Fruit fly (Drosophila melanogaster): ENCODE results near the gene trh.

The trh gene

dm6 chr3L:441035-441604, 48.7 kb upstream of the trh start:
- TF ChIP-seq sens (GFP tag) (peak; percentile 59), slbo (GFP tag; IDR thresholded peaks at IDR 0.05) (peak; percentile 95), Atf3 (GFP tag; optimal IDR thresholded peaks at IDR 0.05) (no peak), rib (GFP tag; IDR thresholded peaks at IDR 0.05) (peak; percentile 87), seq (GFP tag; IDR thresholded peaks at IDR 0.05) (peak; percentile 92), vnd (GFP tag; IDR thresholded peaks at IDR 0.05; ENCODE audit: partially characterized antibody) (no peak), MTF-1 (GFP tag; optimal IDR thresholded peaks at IDR 0.05; ENCODE audit: borderline replicate concordance) (peak; percentile 29), lov (optimal IDR thresholded peaks at IDR 0.05) (no peak), lov (GFP tag; IDR thresholded peaks at IDR 0.05) (no peak), cg (GFP tag; optimal IDR thresholded peaks at IDR 0.05) (no peak), sima (GFP tag; optimal IDR thresholded peaks at IDR 0.05) (no peak), Lhr (GFP tag; optimal IDR thresholded peaks at IDR 0.05) (no peak), HmgD (GFP tag; optimal IDR thresholded peaks at IDR 0.05) (no peak), Hr39 (optimal IDR thresholded peaks at IDR 0.05) (no peak), Gsc (GFP tag; IDR thresholded peaks at IDR 0.05) (no peak), CG14667 (GFP tag; IDR thresholded peaks at IDR 0.05) (peak; percentile 81), CG11247 (GFP tag; IDR thresholded peaks at IDR 0.05) (peak; percentile 69), CG17568 (GFP tag; optimal IDR thresholded peaks at IDR 0.05) (peak; percentile 48), odd (GFP tag; optimal IDR thresholded peaks at IDR 0.05) (peak; percentile 77), GATAe (GFP tag; conservative IDR thresholded peaks at IDR 0.05) (peak; percentile 68), Ets97D (GFP tag; optimal IDR thresholded peaks at IDR 0.05) (no peak), HLHmδ (GFP tag; optimal IDR thresholded peaks at IDR 0.05) (no peak), CG9797 (GFP tag; optimal IDR thresholded peaks at IDR 0.05) (no peak), Nf-YA (GFP tag; IDR thresholded peaks at IDR 0.05) (peak; percentile 80), crol (GFP tag; IDR thresholded peaks at IDR 0.05) (no peak), CTCF (GFP tag; optimal IDR thresholded peaks at IDR 0.05) (no peak), gsb-n (tag; optimal IDR thresholded peaks at IDR 0.05) (peak; percentile 25), eyg (GFP tag; optimal IDR thresholded peaks at IDR 0.05) (peak; percentile 31), zfh1 (GFP tag; IDR thresholded peaks at IDR 0.05) (peak; percentile 69), CG2678 (tag; optimal IDR thresholded peaks at IDR 0.05) (peak; percentile 93), toy (GFP tag; IDR thresholded peaks at IDR 0.05) (peak; percentile 79), kah (GFP tag; optimal IDR thresholded peaks at IDR 0.05) (peak; percentile 49), emc (GFP tag; optimal IDR thresholded peaks at IDR 0.05) (peak; percentile 13), br (optimal IDR thresholded peaks at IDR 0.05) (no peak), CG12299 (tag; optimal IDR thresholded peaks at IDR 0.05) (peak; percentile 62), Fer1 (GFP tag; optimal IDR thresholded peaks at IDR 0.05) (peak; percentile 95), dmrt99B (tag; optimal IDR thresholded peaks at IDR 0.05) (peak; percentile 82), cato (GFP tag; optimal IDR thresholded peaks at IDR 0.05; ENCODE audit: borderline replicate concordance) (peak; percentile 24), Myb (GFP tag; optimal IDR thresholded peaks at IDR 0.05) (no peak), CG1832 (GFP tag; optimal IDR thresholded peaks at IDR 0.05) (no peak), lilli (GFP tag; optimal IDR thresholded peaks at IDR 0.05) (peak; percentile 77), dysf (GFP tag; IDR thresholded peaks at IDR 0.05) (peak; percentile 92), nom (GFP tag; optimal IDR thresholded peaks at IDR 0.05) (peak; percentile 38), ranshi (GFP tag; IDR thresholded peaks at IDR 0.05) (peak; percentile 85), CG8388 (GFP tag; optimal IDR thresholded peaks at IDR 0.05) (peak; percentile 57), MBD-R2 (GFP tag; IDR thresholded peaks at IDR 0.05) (peak; percentile 74), z (GFP tag; IDR thresholded peaks at IDR 0.05) (no peak), CG16779 (GFP tag; IDR thresholded peaks at IDR 0.05) (peak; percentile 85), HLH3B (GFP tag; IDR thresholded peaks at IDR 0.05) (peak; percentile 87), sim (GFP tag; IDR thresholded peaks at IDR 0.05) (no peak), insv (GFP tag; optimal IDR thresholded peaks at IDR 0.05) (peak in 1 of 2 experiments; percentile 22), CG17829 (tag; optimal IDR thresholded peaks at IDR 0.05) (peak; percentile 63), Hr51 (GFP tag; optimal IDR thresholded peaks at IDR 0.05) (peak; percentile 61 to 84)
